Worm (Caenorhabditis elegans) whole organism, young adult: ENCODE results near the gene K01A6.4.
A peak's percentile ranks its signal among the peaks of the same experiment; 100 is the strongest.

ENCODE experiments used
- F22D6.2 ChIP-seq: sonication (generic microtip); optimal IDR thresholded peaks from 2 replicates; lab custom pipeline; 2016; ENCODE audit warnings: mild to moderate bottlenecking, missing genetic modification characterization, missing compliant biosample characterization
- F33H1.4 ChIP-seq: fragments of 200-800 bp; sonication (Bioruptor generic); IDR thresholded peaks from 2 replicates; pipeline ENCODE4 v1.3.6; 2022; ENCODE audit warnings: missing genetic modification reagents, missing genetic modification characterization, missing compliant biosample characterization
- F37B4.10 ChIP-seq: fragments of 200-800 bp; sonication (Bioruptor generic); IDR thresholded peaks from 2 replicates; pipeline ENCODE4 v1.3.6; 2022; ENCODE audit warnings: missing genetic modification characterization, missing compliant biosample characterization
- F39B2.1 ChIP-seq: fragments of 200-800 bp; sonication (Bioruptor generic); IDR thresholded peaks from 2 replicates; pipeline ENCODE4 v1.3.6; 2022; ENCODE audit warnings: missing genetic modification reagents, missing genetic modification characterization, missing compliant biosample characterization
- F55B11.4 ChIP-seq: sonication (generic microtip); optimal IDR thresholded peaks from 2 replicates; lab custom pipeline; 2016; ENCODE audit warnings: missing compliant biosample characterization, missing genetic modification characterization, borderline replicate concordance; ENCODE audit not compliant: insufficient read depth
- F57C9.4 ChIP-seq: sonication (generic microtip); optimal IDR thresholded peaks from 2 replicates; lab custom pipeline; 2017; ENCODE audit warnings: mild to moderate bottlenecking, missing genetic modification characterization, missing compliant biosample characterization
- K11D2.4 ChIP-seq: fragments of 200-800 bp; sonication (Bioruptor generic); IDR thresholded peaks from 2 replicates; pipeline ENCODE4 v1.3.6; 2022; ENCODE audit warnings: missing genetic modification reagents, missing genetic modification characterization, missing compliant biosample characterization
- T07F8.4 ChIP-seq: sonication (generic microtip); optimal IDR thresholded peaks from 2 replicates; lab custom pipeline; 2016; ENCODE audit warnings: mild to moderate bottlenecking, missing genetic modification characterization, moderate library complexity, missing compliant biosample characterization
- Y53F4B.3 ChIP-seq: fragments of 200-800 bp; sonication (Bioruptor generic); IDR thresholded peaks from 2 replicates; pipeline ENCODE4 v1.3.6; 2022; ENCODE audit warnings: missing genetic modification reagents, missing genetic modification characterization, missing compliant biosample characterization
- Y56A3A.18 ChIP-seq: fragments of 200-800 bp; sonication (Bioruptor generic); IDR thresholded peaks from 2 replicates; pipeline ENCODE4 v1.3.6; 2022; ENCODE audit warnings: missing genetic modification reagents, missing genetic modification characterization, missing compliant biosample characterization
- ZK185.1 ChIP-seq: sonication (generic microtip); optimal IDR thresholded peaks from 2 replicates; lab custom pipeline; 2016; ENCODE audit warnings: mild to moderate bottlenecking, missing genetic modification characterization, missing compliant biosample characterization; ENCODE audit not compliant: poor library complexity, severe bottlenecking
- akir-1 ChIP-seq: fragments of 200-800 bp; sonication (Bioruptor generic); optimal IDR thresholded peaks from 2 replicates; lab custom pipeline; 2018; ENCODE audit warnings: mild to moderate bottlenecking, missing genetic modification characterization, moderate library complexity, missing compliant biosample characterization
- aptf-3 ChIP-seq: fragments of 200-800 bp; sonication (Bioruptor generic); IDR thresholded peaks from 2 replicates; pipeline ENCODE4 v1.3.6; 2022; ENCODE audit warnings: missing genetic modification characterization, missing compliant biosample characterization
- attf-6 ChIP-seq: fragments of 200-800 bp; sonication (Bioruptor generic); IDR thresholded peaks from 2 replicates; pipeline ENCODE4 v1.3.6; 2022; ENCODE audit warnings: missing genetic modification reagents, missing genetic modification characterization, missing compliant biosample characterization
- bed-1 ChIP-seq: fragments of 200-800 bp; sonication (Bioruptor generic); IDR thresholded peaks from 2 replicates; pipeline ENCODE4 v1.3.6; 2022; ENCODE audit warnings: missing genetic modification reagents, missing genetic modification characterization, missing compliant biosample characterization
- ceh-100 ChIP-seq: fragments of 200-800 bp; sonication (Bioruptor generic); IDR thresholded peaks from 2 replicates; pipeline ENCODE4 v1.3.6; 2022; ENCODE audit warnings: missing genetic modification reagents, missing genetic modification characterization, missing compliant biosample characterization
- dpl-1 ChIP-seq: fragments of 150-350 bp; optimal IDR thresholded peaks from 2 replicates; lab custom pipeline; 2014; ENCODE audit warnings: missing biosample characterization, missing genetic modification reagents, missing genetic modification characterization
- efl-1 ChIP-seq: fragments of 150-350 bp; optimal IDR thresholded peaks from 2 replicates; lab custom pipeline; 2014; ENCODE audit warnings: missing biosample characterization, missing genetic modification reagents, missing genetic modification characterization
- egrh-3 ChIP-seq: fragments of 200-800 bp; sonication (Bioruptor generic); IDR thresholded peaks from 2 replicates; pipeline ENCODE4 v1.3.6; 2022; ENCODE audit warnings: missing genetic modification reagents, missing genetic modification characterization, missing compliant biosample characterization
- ekl-4 ChIP-seq: fragments of 200-800 bp; sonication (Bioruptor generic); IDR thresholded peaks from 2 replicates; pipeline ENCODE4 v1.3.6; 2022; ENCODE audit warnings: missing genetic modification reagents, missing genetic modification characterization, missing compliant biosample characterization
- fkh-3 ChIP-seq: sonication (generic microtip); optimal IDR thresholded peaks from 2 replicates; lab custom pipeline; 2016; ENCODE audit warnings: mild to moderate bottlenecking, missing genetic modification characterization, missing compliant biosample characterization
- him-1 ChIP-seq: sonication (generic microtip); optimal IDR thresholded peaks from 2 replicates; lab custom pipeline; 2016; ENCODE audit warnings: missing genotype, missing genetic modification reagents, missing genetic modification characterization, missing compliant biosample characterization
- hlh-12 ChIP-seq: sonication (generic microtip); optimal IDR thresholded peaks from 2 replicates; lab custom pipeline; 2016; ENCODE audit warnings: missing genetic modification characterization, missing compliant biosample characterization
- hmg-20 ChIP-seq: fragments of 200-800 bp; sonication (Bioruptor generic); IDR thresholded peaks from 2 replicates; pipeline ENCODE4 v1.3.6; 2022; ENCODE audit warnings: missing genetic modification reagents, missing genetic modification characterization, missing compliant biosample characterization
- lag-1 ChIP-seq: fragments of 200-800 bp; sonication (Bioruptor generic); IDR thresholded peaks from 2 replicates; pipeline ENCODE4 v1.3.6; 2022; ENCODE audit warnings: missing genetic modification reagents, missing genetic modification characterization, missing compliant biosample characterization
- lin-26 ChIP-seq: fragments of 200-800 bp; sonication (Bioruptor generic); IDR thresholded peaks from 2 replicates; pipeline ENCODE4 v1.3.6; 2022; ENCODE audit warnings: missing genetic modification reagents, missing genetic modification characterization, missing compliant biosample characterization
- lin-35 ChIP-seq, 3 experiments: fragments of 150-350 bp in 2 of 3; sonication (generic microtip) in 1 of 3; optimal IDR thresholded peaks; 2 replicates each; lab custom pipeline; 2014 to 2018; ENCODE audit warnings: missing biosample characterization in 3 of 3, missing genetic modification characterization in 3 of 3, missing genetic modification reagents in 3 of 3
- lir-1 ChIP-seq: fragments of 200-800 bp; sonication (Bioruptor generic); conservative IDR thresholded peaks from 2 replicates; pipeline ENCODE4 v1.3.6; 2022; ENCODE audit warnings: missing genetic modification reagents, missing genetic modification characterization, missing compliant biosample characterization
- lsl-1 ChIP-seq: fragments of 200-800 bp; sonication (Bioruptor generic); optimal IDR thresholded peaks from 2 replicates; lab custom pipeline; 2018; ENCODE audit warnings: mild to moderate bottlenecking, missing genetic modification characterization, moderate library complexity, missing compliant biosample characterization
- lsy-27 ChIP-seq: sonication (generic microtip); optimal IDR thresholded peaks from 2 replicates; lab custom pipeline; 2017; ENCODE audit warnings: missing genetic modification characterization, mild to moderate bottlenecking, missing compliant biosample characterization, antibody characterized with exemption, missing genotype, borderline replicate concordance; ENCODE audit not compliant: insufficient read depth
- mes-4 ChIP-seq: sonication (generic microtip); optimal IDR thresholded peaks from 2 replicates; lab custom pipeline; 2016; ENCODE audit warnings: missing genotype, missing genetic modification characterization, missing compliant biosample characterization
- mxl-1 ChIP-seq: sonication (generic microtip); optimal IDR thresholded peaks from 2 replicates; lab custom pipeline; 2016; ENCODE audit warnings: missing genetic modification characterization, missing compliant biosample characterization
- nfya-1 ChIP-seq: sonication (generic microtip); optimal IDR thresholded peaks from 2 replicates; lab custom pipeline; 2017; ENCODE audit warnings: antibody characterized with exemption, missing compliant biosample characterization, missing genetic modification characterization, borderline replicate concordance; ENCODE audit not compliant: insufficient read depth
- nhr-80 ChIP-seq: sonication (generic microtip); optimal IDR thresholded peaks from 2 replicates; lab custom pipeline; 2016; ENCODE audit warnings: missing genetic modification characterization, missing compliant biosample characterization
- pha-4 ChIP-seq: fragments of 150-350 bp; sonication (generic microtip); optimal IDR thresholded peaks from 2 replicates; lab custom pipeline; 2014; ENCODE audit warnings: missing biosample characterization, missing genetic modification reagents, missing genetic modification characterization
- repo-1 ChIP-seq: sonication (generic microtip); optimal IDR thresholded peaks from 2 replicates; lab custom pipeline; 2017; ENCODE audit warnings: mild to moderate bottlenecking, missing genetic modification characterization, missing compliant biosample characterization
- sea-2 ChIP-seq: fragments of 200-800 bp; sonication (Bioruptor generic); IDR thresholded peaks from 2 replicates; pipeline ENCODE4 v1.3.6; 2022; ENCODE audit warnings: missing genetic modification characterization, missing compliant biosample characterization
- snpc-4 ChIP-seq, 5 experiments: fragments of 150-350 bp in 1 of 5; sonication (generic microtip) in 4 of 5; optimal IDR thresholded peaks; 2 replicates each; lab custom pipeline; 2014 to 2018; ENCODE audit warnings: missing genetic modification characterization in 5 of 5, missing biosample characterization in 3 of 5, antibody characterized with exemption in 2 of 5, mild to moderate bottlenecking in 2 of 5, missing compliant biosample characterization in 2 of 5, missing genotype in 2 of 5, moderate library complexity in 2 of 5, missing genetic modification reagents in 1 of 5
- somi-1 ChIP-seq: fragments of 200-800 bp; sonication (Bioruptor generic); optimal IDR thresholded peaks from 2 replicates; lab custom pipeline; 2018; ENCODE audit warnings: mild to moderate bottlenecking, missing genetic modification characterization, missing compliant biosample characterization
- tbx-9 ChIP-seq: sonication (generic microtip); optimal IDR thresholded peaks from 2 replicates; lab custom pipeline; 2016; ENCODE audit warnings: borderline replicate concordance, missing genetic modification characterization, inconsistent platforms, missing compliant biosample characterization
- xnd-1 ChIP-seq: sonication (generic microtip); optimal IDR thresholded peaks from 2 replicates; lab custom pipeline; 2016; ENCODE audit warnings: missing genotype, missing genetic modification reagents, missing genetic modification characterization, missing compliant biosample characterization
- zfh-2 ChIP-seq: fragments of 200-800 bp; sonication (Bioruptor generic); conservative IDR thresholded peaks from 2 replicates; pipeline ENCODE4 v1.3.6; 2022; ENCODE audit warnings: missing genetic modification reagents, missing genetic modification characterization, missing compliant biosample characterization
- zim-3 ChIP-seq: sonication (generic microtip); optimal IDR thresholded peaks from 2 replicates; lab custom pipeline; 2017; ENCODE audit warnings: mild to moderate bottlenecking, missing genetic modification characterization, moderate library complexity, missing compliant biosample characterization
- ztf-18 ChIP-seq: sonication (generic microtip); optimal IDR thresholded peaks from 2 replicates; lab custom pipeline; 2016; ENCODE audit warnings: missing genotype, mild to moderate bottlenecking, missing genetic modification characterization, missing compliant biosample characterization
- ztf-22 ChIP-seq: fragments of 200-800 bp; sonication (Bioruptor generic); optimal IDR thresholded peaks from 2 replicates; lab custom pipeline; 2018; ENCODE audit warnings: mild to moderate bottlenecking, missing genetic modification characterization, moderate library complexity, missing compliant biosample characterization
- ztf-25 ChIP-seq: fragments of 200-800 bp; sonication (Bioruptor generic); IDR thresholded peaks from 2 replicates; pipeline ENCODE4 v1.3.6; 2022; ENCODE audit warnings: missing genetic modification reagents, missing genetic modification characterization, missing compliant biosample characterization
- ztf-3 ChIP-seq: fragments of 200-800 bp; sonication (Bioruptor generic); optimal IDR thresholded peaks from 2 replicates; lab custom pipeline; 2018; ENCODE audit warnings: mild to moderate bottlenecking, missing genetic modification characterization, missing compliant biosample characterization
- ztf-6 ChIP-seq: fragments of 200-800 bp; sonication (Bioruptor generic); IDR thresholded peaks from 2 replicates; pipeline ENCODE4 v1.3.6; 2022; ENCODE audit warnings: missing genetic modification reagents, missing genetic modification characterization, missing compliant biosample characterization

K01A6.4 gene

DNA sequence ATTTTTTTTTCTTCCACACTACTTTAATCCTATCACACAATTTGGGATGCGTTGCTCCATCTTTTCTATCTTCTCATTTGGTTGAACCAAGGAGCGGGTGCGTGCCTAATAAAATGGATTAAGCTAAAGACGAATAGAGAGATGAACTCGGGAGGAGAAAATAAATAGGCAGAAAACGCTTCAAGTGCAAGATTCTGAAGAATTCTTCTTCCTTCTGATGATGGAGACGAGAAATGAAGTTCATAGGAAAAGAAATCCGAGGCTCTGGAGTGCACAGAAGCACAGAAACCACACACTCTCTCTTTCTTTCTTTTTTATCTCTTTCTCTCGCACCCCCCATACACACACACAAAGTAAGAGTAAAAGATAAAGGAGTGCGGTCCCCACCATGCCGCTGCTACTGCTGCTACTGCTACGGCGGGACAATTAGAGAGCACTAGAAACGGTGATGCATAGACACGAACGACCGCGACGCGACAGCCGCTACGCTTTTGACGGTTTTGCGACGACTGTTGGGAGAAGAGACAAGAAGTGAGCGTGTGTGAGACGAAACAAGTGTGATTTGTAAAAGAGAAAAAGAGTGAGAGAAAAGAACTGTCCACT, 47.9 kb downstream of the K01A6.4 start (continued):
- TF ChIP-seq bed-1 = no peak
- TF ChIP-seq F55B11.4 (tag; lab: Kevin White, UChicago) = no peak
- no peak for TF ChIP-seq dpl-1
- no peak for TF ChIP-seq F57C9.4 (tag; lab: Kevin White, UChicago)
- TF ChIP-seq ztf-18 (tag; lab: Kevin White, UChicago) = peak; percentile 21
- no peak for TF ChIP-seq attf-6 (GFP tag; lab: Robert Waterston, UW)
- TF ChIP-seq F22D6.2 (tag; lab: Kevin White, UChicago) = no peak
- TF ChIP-seq zfh-2 (GFP tag; lab: Robert Waterston, UW) = peak; percentile 89
- TF ChIP-seq efl-1 (GFP tag; lab: Kevin White, UChicago) = no peak
- TF ChIP-seq ztf-3 (GFP tag; lab: Kevin White, UChicago) = no peak
- TF ChIP-seq T07F8.4 (tag; lab: Kevin White, UChicago) = no peak
- no peak for TF ChIP-seq fkh-3 (tag; lab: Kevin White, UChicago)
- no peak for TF ChIP-seq ztf-25
- peak; percentile 98 for TF ChIP-seq nhr-80 (tag; lab: Kevin White, UChicago)
- TF ChIP-seq ekl-4 (GFP tag; lab: Robert Waterston, UW) = no peak
- peak; percentile 45; the same call in 1 of the 2 replicates for TF ChIP-seq Y56A3A.18 (GFP tag; lab: Robert Waterston, UW)
- TF ChIP-seq repo-1 (tag; lab: Kevin White, UChicago) = peak; percentile 28
- peak; percentile 79 for TF ChIP-seq ztf-22 (GFP tag; lab: Kevin White, UChicago)
- TF ChIP-seq ZK185.1 = peak; percentile 53
- no peak for TF ChIP-seq hlh-12 (tag; lab: Kevin White, UChicago)
- no peak for TF ChIP-seq pha-4 (tag; lab: Kevin White, UChicago)
- TF ChIP-seq sea-2 = no peak
- no peak for TF ChIP-seq zim-3 (tag; lab: Kevin White, UChicago)
- TF ChIP-seq K11D2.4 (GFP tag; lab: Robert Waterston, UW) = no peak
- no peak for TF ChIP-seq tbx-9 (tag; lab: Kevin White, UChicago)
- no peak for TF ChIP-seq Y53F4B.3 (GFP tag; lab: Robert Waterston, UW)
- TF ChIP-seq snpc-4 (GFP tag; optimal IDR thresholded peaks at IDR 0.05; lab: Kevin White, UChicago) = no peak
- peak in 3 of 4 experiments; percentile 15 to 43 (median 25) for TF ChIP-seq snpc-4 (tag; optimal IDR thresholded peaks at IDR 0.05; lab: Kevin White, UChicago)
- peak in 1 of 3 experiments; percentile 46 for TF ChIP-seq lin-35 (GFP tag; optimal IDR thresholded peaks at IDR 0.05; lab: Kevin White, UChicago)
- no peak for TF ChIP-seq xnd-1
- no peak for TF ChIP-seq ceh-100 (GFP tag; lab: Robert Waterston, UW)
- TF ChIP-seq F37B4.10 (GFP tag; lab: Robert Waterston, UW) = no peak
- TF ChIP-seq lag-1 (GFP tag; lab: Robert Waterston, UW) = no peak
- no peak for TF ChIP-seq lsl-1
- peak; percentile 53; the same call in 1 of the 2 replicates for TF ChIP-seq lin-26 (GFP tag; lab: Robert Waterston, UW)
- TF ChIP-seq ztf-6 (GFP tag; lab: Robert Waterston, UW) = no peak
- no peak for TF ChIP-seq mes-4 (tag; lab: Kevin White, UChicago)
- no peak for TF ChIP-seq lir-1
- TF ChIP-seq aptf-3 (GFP tag; lab: Robert Waterston, UW) = no peak
- TF ChIP-seq egrh-3 (GFP tag; lab: Robert Waterston, UW) = peak; percentile 47
- no peak for TF ChIP-seq somi-1 (GFP tag; lab: Kevin White, UChicago)
- no peak for TF ChIP-seq F33H1.4
- no peak for TF ChIP-seq him-1 (tag; lab: Kevin White, UChicago)
- no peak for TF ChIP-seq akir-1 (GFP tag; lab: Kevin White, UChicago)
- TF ChIP-seq mxl-1 (tag; lab: Kevin White, UChicago) = no peak
- no peak for TF ChIP-seq hmg-20 (GFP tag; lab: Robert Waterston, UW)
- no peak for TF ChIP-seq lsy-27 (tag; lab: Kevin White, UChicago)
- TF ChIP-seq F39B2.1 = no peak
- no peak for TF ChIP-seq nfya-1 (tag; lab: Kevin White, UChicago)
